Fruit fly (Drosophila melanogaster) Kc167 (cell line): ENCODE measurements around the gene CG13999.

ENCODE experiments used
- Myc ChIP-seq: fragments of >200 bp; optimal IDR thresholded peaks from 2 replicates; lab custom pipeline; 2017; ENCODE audit warnings: missing external identifiers
- Sin3A ChIP-seq: fragments of >200 bp; optimal IDR thresholded peaks from 2 replicates; lab custom pipeline; 2018; ENCODE audit warnings: missing external identifiers
- h ChIP-seq: fragments of >200 bp; optimal IDR thresholded peaks from 3 replicates; lab custom pipeline; 2018; ENCODE audit warnings: missing external identifiers
- insv ChIP-seq: fragments of >200 bp; optimal IDR thresholded peaks from 3 replicates; lab custom pipeline; 2018; ENCODE audit warnings: missing external identifiers
- psq ChIP-seq: fragments of >200 bp; optimal IDR thresholded peaks from 2 replicates; lab custom pipeline; 2017; ENCODE audit warnings: missing external identifiers
- ttk ChIP-seq: sonication (Bioruptor generic); optimal IDR thresholded peaks from 2 replicates; lab custom pipeline; 2017; ENCODE audit warnings: missing external identifiers

The CG13999 gene

DNA sequence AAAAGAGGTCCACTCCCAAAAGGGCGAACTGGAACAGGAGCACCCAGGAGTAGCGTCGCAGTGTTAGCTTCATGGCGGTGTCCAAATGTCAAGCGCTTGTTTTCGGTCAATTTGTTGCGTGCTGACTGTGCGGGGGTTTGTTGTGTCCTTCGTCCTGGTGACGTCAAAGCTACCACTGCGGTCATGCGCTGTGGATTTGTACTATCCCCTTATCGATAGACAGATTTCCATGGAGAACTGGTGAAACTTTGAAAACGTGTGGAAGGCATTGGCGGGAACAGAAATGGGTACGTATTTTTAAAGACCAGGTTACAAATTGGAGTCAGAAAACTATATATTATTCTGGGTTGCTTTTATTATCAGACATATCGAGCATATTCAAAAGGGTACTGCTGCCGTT, at the start of gene CG13999:
TSS of gene CG13999 (minus strand) at position 314 of the 400 bp plus-strand sequence.
- no peak for TF ChIP-seq insv
- no peak for TF ChIP-seq h

DNA sequence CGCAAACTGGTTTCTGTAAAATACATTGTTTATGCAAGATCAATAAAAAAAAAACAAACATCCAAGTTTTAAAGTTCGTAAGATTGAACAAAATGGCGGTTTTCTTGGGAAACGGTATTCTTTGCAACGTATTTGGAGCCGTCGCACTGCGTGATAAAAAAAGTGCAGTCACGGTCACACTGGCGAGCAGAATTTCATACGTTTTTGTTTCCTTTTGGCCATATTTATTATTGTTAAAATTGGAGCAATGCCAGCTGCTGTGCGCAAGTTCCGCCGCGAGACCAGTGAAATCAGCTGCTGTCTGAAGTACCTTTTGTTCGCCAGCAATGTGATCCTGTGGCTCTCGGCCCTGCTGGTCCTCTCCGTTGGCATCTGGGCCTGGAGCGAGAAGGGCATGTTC, 43.8 kb upstream of the CG13999 start, which contains the start of gene Tsp26A:
TSS of gene Tsp26A (plus strand) at position 164 of the 400 bp plus-strand sequence.
- TF ChIP-seq psq, result no peak
- TF ChIP-seq ttk (lab: Kevin White, UChicago), result no peak
- TF ChIP-seq Sin3A, result no peak
- TF ChIP-seq insv, result no peak
- no peak for TF ChIP-seq Myc (lab: Kevin White, UChicago)
- TF ChIP-seq h, result no peak

DNA sequence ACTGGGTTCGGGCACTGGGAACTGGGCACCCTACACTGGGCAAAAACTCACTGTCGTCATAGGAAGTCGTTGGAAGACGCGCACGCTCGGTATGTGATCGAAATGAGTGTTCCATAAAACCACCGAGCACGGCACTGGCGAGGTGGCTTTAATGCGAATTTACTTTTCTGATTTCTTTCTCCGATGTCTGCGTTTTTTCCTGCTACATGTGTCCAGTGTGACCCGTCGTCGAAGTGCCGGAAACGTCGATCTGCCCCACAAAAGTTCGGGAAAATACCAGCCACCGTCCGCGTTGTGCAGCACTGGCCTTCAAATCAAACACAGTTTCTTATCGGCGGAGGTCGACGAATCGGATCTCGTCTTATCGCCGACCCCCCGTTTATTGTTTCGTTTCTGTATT, 43.0 kb upstream of the CG13999 start, which contains the start of gene Kdm5:
TSS of gene Kdm5 (minus strand) at position 255 of the 400 bp plus-strand sequence.
- TF ChIP-seq insv, result no peak
- TF ChIP-seq Sin3A, result no peak
- no peak for TF ChIP-seq psq
- no peak for TF ChIP-seq ttk (lab: Kevin White, UChicago)
- TF ChIP-seq h, result no peak
- TF ChIP-seq Myc (lab: Kevin White, UChicago), result no peak

DNA sequence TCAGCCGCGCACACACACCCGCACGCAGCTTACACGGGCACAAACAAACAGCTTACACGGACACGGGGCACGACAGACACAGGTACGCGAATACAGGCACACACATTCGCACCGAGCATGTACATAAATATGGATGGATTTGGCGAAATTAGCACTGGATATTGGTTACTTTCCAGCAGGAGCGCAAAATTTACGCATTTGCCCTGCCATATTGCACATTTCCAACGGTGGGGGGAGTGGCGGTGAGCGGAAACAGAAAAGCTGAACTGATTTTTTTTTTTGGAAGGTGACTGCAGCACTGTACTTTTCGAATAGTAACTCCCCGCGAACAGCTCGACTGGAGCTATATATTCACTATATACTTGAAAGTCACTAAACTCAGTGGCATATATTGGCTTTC, 42.1 kb upstream of the CG13999 start:
- TF ChIP-seq psq (no peak), h (no peak), Myc (lab: Kevin White, UChicago) (no peak), ttk (lab: Kevin White, UChicago) (no peak)

DNA sequence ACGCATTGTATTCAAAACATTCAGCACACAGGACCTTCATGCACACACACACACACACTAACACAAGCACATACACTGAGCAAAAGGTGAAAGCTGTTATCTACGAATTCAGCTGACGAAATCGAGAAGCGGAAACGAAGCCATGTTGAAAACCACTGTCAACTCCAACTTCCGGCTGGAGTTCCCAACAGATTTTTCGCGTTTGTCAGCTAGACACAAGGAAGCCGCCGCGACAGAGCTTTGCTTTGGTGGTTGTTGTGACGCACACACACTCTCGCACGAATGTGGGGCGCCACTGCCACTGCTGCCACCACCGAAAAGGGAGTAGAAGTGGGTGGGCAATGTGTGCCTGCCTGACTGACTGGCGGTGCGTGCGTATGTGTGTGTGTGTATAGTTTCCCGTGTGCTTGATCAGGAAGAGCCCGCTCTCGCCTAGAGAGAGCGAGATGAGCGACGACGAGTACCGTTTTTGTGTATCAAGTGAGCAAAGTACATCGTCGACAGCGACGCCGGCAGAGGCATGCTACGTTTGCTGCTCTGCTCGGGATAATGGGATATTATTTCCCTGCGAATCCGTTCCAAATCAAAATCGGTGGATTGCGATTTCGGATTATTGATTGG, 41.5 kb upstream of the CG13999 start:
- TF ChIP-seq insv (no peak), Sin3A (no peak), ttk (lab: Kevin White, UChicago) (no peak), psq (no peak), h (no peak), Myc (lab: Kevin White, UChicago) (no peak)

DNA sequence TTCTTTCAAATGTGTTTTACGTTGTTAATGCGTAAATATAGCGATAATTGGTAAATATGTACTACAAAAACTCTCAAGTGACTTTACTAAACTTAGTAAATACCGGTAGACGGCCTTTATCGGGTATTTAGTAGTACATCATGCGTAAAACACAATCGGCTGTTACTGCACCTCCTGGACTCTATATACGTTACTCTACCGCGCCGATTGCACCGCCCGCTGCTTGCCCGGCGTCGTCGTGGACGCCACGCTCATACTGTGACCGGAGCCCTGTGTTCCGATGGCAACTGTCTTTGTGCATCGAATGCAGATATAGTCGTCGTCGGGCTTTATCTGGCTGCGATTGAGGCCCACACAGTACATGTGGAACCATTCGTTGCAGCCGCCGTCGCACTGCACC, 34.2 kb upstream of the CG13999 start:
- TF ChIP-seq h (no peak), Myc (lab: Kevin White, UChicago) (no peak)

DNA sequence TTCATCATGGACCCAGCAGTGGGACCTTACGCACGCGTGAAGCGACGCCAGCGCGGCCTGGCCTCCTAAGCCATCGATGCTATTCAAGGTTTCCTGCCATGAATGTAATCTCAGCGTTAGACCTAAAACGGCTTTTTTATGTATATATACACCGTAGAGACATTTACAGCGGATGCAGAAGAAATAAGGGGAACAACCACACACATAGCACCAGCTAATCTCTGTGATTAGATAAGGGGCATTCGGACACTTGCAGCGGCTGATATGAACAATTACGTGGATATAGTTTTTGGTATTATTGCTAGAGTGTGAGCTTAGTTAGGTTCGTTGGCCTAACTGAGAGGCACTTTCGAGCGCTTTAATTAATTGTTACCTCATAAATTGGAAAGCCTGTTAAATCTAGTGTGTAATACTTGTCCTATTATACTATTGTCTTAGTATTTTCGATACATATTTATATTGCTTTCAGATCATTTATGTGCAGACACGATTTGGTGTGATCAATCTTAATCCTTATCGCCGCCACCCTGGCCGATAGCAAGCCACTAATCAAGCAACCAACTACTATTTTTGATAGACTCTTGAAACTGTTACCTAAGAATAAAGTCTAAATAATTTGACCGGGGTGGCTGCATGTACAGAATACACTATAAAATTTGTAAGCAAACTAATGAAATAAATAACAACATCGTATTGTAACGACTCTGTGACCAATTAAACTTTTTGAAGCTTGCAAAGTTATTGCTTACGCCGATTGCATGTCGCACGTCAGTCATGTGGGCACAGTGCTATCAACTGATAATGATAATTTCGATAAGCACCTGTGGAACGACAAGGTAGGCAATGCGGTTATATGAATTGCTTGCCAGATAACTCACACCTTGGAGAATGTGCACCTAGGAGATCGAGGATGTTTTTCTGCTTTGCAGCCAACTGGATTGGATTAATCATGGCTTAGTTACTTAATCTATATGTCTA, 32.1 kb upstream of the CG13999 start:
- no peak for TF ChIP-seq h
- no peak for TF ChIP-seq psq
- TF ChIP-seq insv, result no peak
- no peak for TF ChIP-seq Sin3A
- TF ChIP-seq Myc (lab: Kevin White, UChicago), result no peak
- no peak for TF ChIP-seq ttk (lab: Kevin White, UChicago)

DNA sequence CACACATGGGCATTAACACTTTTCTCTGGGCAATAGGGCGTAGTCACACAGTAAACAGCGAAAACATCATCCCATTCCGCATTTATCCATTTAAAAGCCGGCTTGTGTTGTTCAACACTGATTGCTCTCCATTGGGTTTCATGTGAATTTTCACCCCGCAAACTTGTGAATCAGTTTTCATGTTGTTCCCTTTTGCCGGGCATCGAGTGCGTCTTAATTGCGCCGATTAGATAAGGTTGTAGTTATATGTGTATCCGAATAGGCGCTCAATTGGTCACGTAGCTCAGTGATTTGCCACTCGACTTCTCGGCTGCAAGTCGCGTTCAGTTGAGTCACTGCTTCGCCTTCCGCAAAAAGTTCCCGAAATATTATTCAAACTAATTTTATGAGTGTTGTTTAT, 30.7 kb upstream of the CG13999 start:
- no peak for TF ChIP-seq ttk (lab: Kevin White, UChicago)
- TF ChIP-seq Myc (lab: Kevin White, UChicago), result no peak
- no peak for TF ChIP-seq h

DNA sequence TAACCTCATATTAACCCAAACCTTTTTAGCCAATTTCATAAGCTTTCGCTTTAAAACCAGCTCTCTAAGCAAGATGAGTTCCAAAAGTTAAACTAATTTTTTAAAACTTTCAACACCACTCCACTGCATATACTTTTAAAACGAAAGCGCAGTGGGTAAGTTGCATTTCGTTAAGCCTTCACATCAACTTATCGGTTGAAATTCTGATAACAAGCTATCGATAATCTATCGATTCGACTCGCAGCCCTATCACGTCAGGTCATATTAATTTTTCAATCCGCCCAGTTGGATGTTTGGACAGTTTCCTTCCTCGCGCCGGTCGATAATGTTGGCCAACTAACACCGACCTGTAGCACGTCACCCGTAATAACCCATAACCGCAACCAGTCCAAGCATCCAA, 29.8 kb upstream of the CG13999 start, which contains the start of gene ifc:
TSS of gene ifc (plus strand) at position 255 of the 400 bp plus-strand sequence.
- TF ChIP-seq h (no peak), Sin3A (no peak), ttk (lab: Kevin White, UChicago) (no peak), insv (no peak), psq (no peak), Myc (lab: Kevin White, UChicago) (no peak)

DNA sequence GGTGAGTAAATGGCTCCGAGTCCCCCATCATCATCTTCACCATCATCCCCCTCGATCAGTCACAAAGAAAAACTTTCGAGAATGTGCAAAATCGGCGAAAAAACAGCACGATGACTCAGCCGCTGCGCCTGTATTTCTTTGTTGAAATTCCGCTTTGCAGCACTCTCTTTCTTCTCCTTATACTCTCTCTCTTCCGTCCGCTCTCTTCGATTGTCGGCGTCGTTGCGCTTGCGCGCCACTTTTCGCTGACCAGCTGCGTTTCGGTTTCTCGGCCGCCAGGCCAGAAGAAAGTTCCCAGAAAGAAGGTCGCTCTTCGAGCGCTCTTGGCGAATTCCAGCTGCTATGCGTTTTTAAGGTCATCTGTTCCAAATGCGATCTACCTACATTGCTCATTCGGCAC, 27.0 kb upstream of the CG13999 start:
- TF ChIP-seq ttk (lab: Kevin White, UChicago) (no peak), insv (no peak), h (no peak), Myc (lab: Kevin White, UChicago) (no peak), psq (no peak), Sin3A (no peak)

DNA sequence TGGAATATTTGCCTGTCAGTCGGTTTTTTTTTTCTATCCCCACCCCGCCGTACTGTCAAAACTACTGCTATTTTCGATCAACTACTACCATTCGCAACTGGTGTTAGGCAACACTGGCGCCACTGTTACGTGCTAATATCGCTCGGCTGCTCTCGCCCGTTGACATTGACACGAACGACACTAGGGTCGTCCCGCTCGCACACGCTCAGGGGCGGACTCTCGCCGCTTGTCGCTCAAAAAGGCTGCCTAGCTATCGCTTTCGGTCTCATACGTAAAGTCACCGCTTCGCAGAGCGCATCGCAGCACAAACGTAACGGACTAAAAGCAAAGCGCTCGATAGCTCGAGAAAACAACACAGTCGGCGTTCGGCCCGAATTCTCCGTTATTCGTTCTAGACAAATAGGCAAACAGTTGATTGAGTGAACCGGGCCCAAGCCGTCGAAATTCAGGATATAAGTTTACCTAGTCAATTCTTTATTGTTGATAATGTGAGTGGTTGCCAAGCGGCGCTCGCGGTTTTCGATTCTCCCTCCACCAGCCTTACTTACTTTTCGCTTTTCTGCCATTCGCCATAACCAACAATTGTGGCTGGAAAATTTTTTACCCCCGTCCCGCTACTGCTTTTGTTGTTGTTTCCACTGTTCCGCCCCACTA, 26.2 kb upstream of the CG13999 start:
- TF ChIP-seq ttk (lab: Kevin White, UChicago) (no peak), psq (no peak), Sin3A (no peak), insv (no peak), Myc (lab: Kevin White, UChicago) (no peak), h (no peak)

DNA sequence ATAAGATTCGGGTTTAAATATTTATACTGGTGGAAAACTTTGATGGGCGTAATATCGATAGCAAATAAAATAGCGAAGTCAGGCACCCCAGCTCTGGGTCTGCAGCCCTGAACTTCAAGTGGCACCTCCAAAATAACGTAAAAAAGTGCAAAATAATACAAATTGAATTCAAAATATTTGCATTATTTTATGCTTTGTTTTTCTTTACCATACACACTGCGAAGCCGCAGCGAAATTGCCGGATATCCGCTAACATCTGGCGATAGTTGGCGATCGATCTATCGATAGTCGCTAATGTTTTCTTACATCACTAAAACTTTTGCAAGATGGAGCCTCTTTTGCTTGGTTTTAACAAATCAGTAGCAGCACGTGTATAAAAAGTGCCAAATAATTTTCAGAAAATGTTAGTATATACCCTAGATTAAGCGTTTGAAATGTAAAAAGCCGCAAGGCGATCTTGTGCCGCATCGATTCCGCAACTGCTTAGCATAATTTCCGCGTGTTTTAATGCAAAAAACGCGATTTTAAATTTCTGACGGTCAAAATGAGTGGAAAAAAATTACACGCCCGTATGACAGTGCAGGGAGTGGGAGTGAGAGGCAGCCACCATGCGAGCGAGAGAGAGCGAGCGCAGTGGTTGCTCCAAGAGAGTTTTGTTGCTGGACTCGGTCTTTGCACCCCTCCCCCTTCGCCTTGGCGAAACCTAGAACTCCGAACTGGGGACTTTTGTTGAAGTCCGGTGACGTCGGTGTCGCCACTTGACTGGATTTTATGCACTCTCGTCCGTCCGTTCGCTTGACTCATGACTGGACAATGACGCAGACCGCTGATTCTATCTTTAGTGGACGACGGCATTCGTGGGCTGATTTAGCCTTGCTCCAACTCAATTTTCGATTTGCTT, 25.4 kb upstream of the CG13999 start, which contains the start of gene eIF4A:
TSS of gene eIF4A (plus strand) at position 332 of the 901 bp plus-strand sequence.
- TF ChIP-seq ttk (lab: Kevin White, UChicago), result no peak
- TF ChIP-seq h, result no peak
- TF ChIP-seq Sin3A, result no peak
- TF ChIP-seq insv, result no peak
- no peak for TF ChIP-seq Myc (lab: Kevin White, UChicago)
- no peak for TF ChIP-seq psq
